Fruit fly (Drosophila melanogaster) whole organism, larva: Measurements from ENCODE around the gene CG33489.

Source experiments
- noc ChIP-seq: fragments of 200-800 bp; sonication (Bioruptor generic); optimal IDR thresholded peaks from 3 replicates; lab custom pipeline; 2019; ENCODE audit warnings: missing biosample characterization, mild to moderate bottlenecking, missing genetic modification characterization, moderate library complexity

Gene CG33489

DNA sequence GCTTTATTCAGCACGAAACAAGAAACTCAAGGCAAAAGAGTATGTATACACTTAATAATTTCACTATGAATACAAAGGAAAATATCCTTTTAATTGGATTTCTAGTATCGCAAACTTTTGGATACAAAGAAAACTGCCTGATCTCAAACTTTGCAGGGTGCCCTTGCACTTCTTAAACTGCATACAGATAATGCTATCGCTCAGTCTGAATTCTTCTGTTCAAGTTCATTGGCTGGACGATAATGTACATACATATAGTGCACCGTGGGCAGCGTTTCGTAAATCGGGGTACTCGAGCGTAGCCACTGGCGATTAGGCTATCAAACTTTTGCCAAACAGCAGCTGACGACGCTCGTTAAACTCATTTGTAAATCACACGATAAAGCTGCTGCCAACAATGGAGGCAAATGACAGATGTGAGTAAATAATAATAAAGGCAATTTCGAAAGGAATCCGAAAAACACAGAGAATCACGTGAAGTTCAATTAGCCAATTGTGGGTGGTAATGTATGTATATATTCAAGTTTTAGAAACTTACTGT, 50.1 kb downstream of the CG33489 start:
- TF ChIP-seq noc (tag; lab: Kevin White, UChicago), result no peak

DNA sequence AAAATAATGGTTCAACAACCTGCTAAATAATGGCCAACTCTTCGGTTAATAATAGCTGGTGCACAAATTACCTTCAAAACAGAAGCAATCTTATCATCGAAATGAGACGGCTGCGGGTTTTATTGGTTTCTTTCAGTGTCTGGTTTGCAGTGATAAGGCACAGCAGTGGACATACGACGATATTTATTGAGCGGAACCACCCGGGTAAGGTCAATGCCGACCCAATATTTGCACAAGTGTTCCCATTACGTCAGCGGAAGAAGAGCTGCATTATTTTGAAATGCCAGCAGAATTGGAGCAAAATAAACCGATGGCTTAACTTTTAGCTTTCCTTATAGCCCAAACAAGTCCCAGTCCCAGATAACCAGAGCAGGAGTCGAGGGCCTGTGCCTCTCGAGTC, 51.1 kb downstream of the CG33489 start:
- TF ChIP-seq noc (tag; lab: Kevin White, UChicago), result no peak
